Worm (Caenorhabditis elegans) whole organism, L4 larva: ENCODE results near the gene sre-37.

Experiments used
- D1046.2 ChIP-seq: fragments of 200-800 bp; sonication (Bioruptor generic); IDR thresholded peaks from 2 replicates; pipeline ENCODE4 v1.3.6; 2022; ENCODE audit warnings: missing genetic modification characterization, missing compliant biosample characterization
- F44E2.7 ChIP-seq: fragments of 200-800 bp; sonication (Bioruptor generic); IDR thresholded peaks from 2 replicates; pipeline ENCODE4 v2.1.2; 2022; ENCODE audit warnings: missing genetic modification characterization, missing compliant biosample characterization
- F49E8.2 ChIP-seq: sonication (generic microtip); optimal IDR thresholded peaks from 2 replicates; lab custom pipeline; 2016; ENCODE audit warnings: missing compliant biosample characterization, mild to moderate bottlenecking, missing genetic modification characterization, borderline replicate concordance
- R02D3.7 ChIP-seq: fragments of 150-350 bp; sonication (generic microtip); optimal IDR thresholded peaks from 3 replicates; lab custom pipeline; 2014; ENCODE audit warnings: missing biosample characterization, missing genetic modification characterization
- T26A8.4 ChIP-seq: fragments of 200-800 bp; sonication (Bioruptor generic); IDR thresholded peaks from 2 replicates; pipeline ENCODE4 v1.3.6; 2022; ENCODE audit warnings: missing genetic modification characterization, missing compliant biosample characterization
- Y48G9A.11 ChIP-seq: fragments of 200-800 bp; sonication (Bioruptor generic); IDR thresholded peaks from 2 replicates; pipeline ENCODE4 v1.3.6; 2022; ENCODE audit warnings: missing genetic modification reagents, missing genetic modification characterization, missing compliant biosample characterization
- Y5F2A.4 ChIP-seq: fragments of 200-800 bp; sonication (Bioruptor generic); optimal IDR thresholded peaks from 2 replicates; lab custom pipeline; 2018; ENCODE audit warnings: mild to moderate bottlenecking, missing genetic modification characterization, missing compliant biosample characterization
- ZK337.2 ChIP-seq: fragments of 200-800 bp; sonication (Bioruptor generic); IDR thresholded peaks from 2 replicates; pipeline ENCODE4 v1.3.6; 2022; ENCODE audit warnings: missing genetic modification reagents, missing genetic modification characterization, missing compliant biosample characterization
- ceh-20 ChIP-seq: fragments of 200-800 bp; sonication (Bioruptor generic); IDR thresholded peaks from 2 replicates; pipeline ENCODE4 v1.3.6; 2022; ENCODE audit warnings: missing genetic modification reagents, missing genetic modification characterization, missing compliant biosample characterization
- cey-2 ChIP-seq: sonication (generic microtip); optimal IDR thresholded peaks from 3 replicates; lab custom pipeline; 2017; ENCODE audit warnings: missing genetic modification characterization, mild to moderate bottlenecking, missing compliant biosample characterization, antibody characterized with exemption, borderline replicate concordance; ENCODE audit not compliant: insufficient read depth
- daf-16 ChIP-seq, 3 experiments: sonication (generic microtip); optimal IDR thresholded peaks; 2 replicates each; lab custom pipeline; 2016 to 2017; ENCODE audit warnings: missing genetic modification characterization in 3 of 3, missing genetic modification reagents in 3 of 3, mild to moderate bottlenecking in 2 of 3, missing compliant biosample characterization in 2 of 3, missing biosample characterization in 1 of 3, moderate library complexity in 1 of 3
- daf-8 ChIP-seq: fragments of 200-800 bp; sonication (Bioruptor generic); IDR thresholded peaks from 2 replicates; pipeline ENCODE4 v1.3.6; 2022; ENCODE audit warnings: missing genetic modification characterization, missing compliant biosample characterization
- dmd-6 ChIP-seq: fragments of 200-800 bp; sonication (Bioruptor generic); IDR thresholded peaks from 2 replicates; pipeline ENCODE4 v1.3.6; 2022; ENCODE audit warnings: missing genetic modification reagents, missing genetic modification characterization, missing compliant biosample characterization
- dve-1 ChIP-seq: sonication (generic microtip); optimal IDR thresholded peaks from 2 replicates; lab custom pipeline; 2017; ENCODE audit warnings: antibody characterized with exemption, mild to moderate bottlenecking, missing genetic modification characterization, missing compliant biosample characterization; ENCODE audit not compliant: insufficient read depth
- hif-1 ChIP-seq, 2 experiments: sonication (generic microtip); optimal IDR thresholded peaks; 2 replicates each; lab custom pipeline; 2016 to 2017; ENCODE audit warnings: missing compliant biosample characterization in 2 of 2, missing genetic modification characterization in 2 of 2, missing genetic modification reagents in 2 of 2, missing genotype in 2 of 2, mild to moderate bottlenecking in 1 of 2
- hlh-11 ChIP-seq: fragments of 200-800 bp; sonication (Bioruptor generic); optimal IDR thresholded peaks from 2 replicates; lab custom pipeline; 2018; ENCODE audit warnings: mild to moderate bottlenecking, missing genetic modification characterization, missing compliant biosample characterization
- hmg-1.1 ChIP-seq: fragments of 200-800 bp; sonication (Bioruptor generic); IDR thresholded peaks from 2 replicates; pipeline ENCODE4 v1.3.6; 2022; ENCODE audit warnings: missing genetic modification reagents, missing genetic modification characterization, missing compliant biosample characterization
- lsy-2 ChIP-seq, 2 experiments: fragments of 150-350 bp in 1 of 2; sonication (generic microtip) in 1 of 2; optimal IDR thresholded peaks; 2 replicates each; lab custom pipeline; 2014 to 2017; ENCODE audit warnings: missing biosample characterization in 2 of 2, missing genetic modification characterization in 2 of 2
- madf-5 ChIP-seq, 2 experiments: fragments of 200-800 bp; sonication (Bioruptor generic); IDR thresholded peaks; 2 replicates each; pipeline ENCODE4 v1.3.6; 2022; ENCODE audit warnings: missing compliant biosample characterization in 2 of 2, missing genetic modification characterization in 2 of 2
- mep-1 ChIP-seq: fragments of 150-350 bp; sonication (generic microtip); optimal IDR thresholded peaks from 3 replicates; lab custom pipeline; 2014; ENCODE audit warnings: missing biosample characterization, missing genetic modification characterization
- mes-2 ChIP-seq: sonication (generic microtip); optimal IDR thresholded peaks from 2 replicates; lab custom pipeline; 2016; ENCODE audit warnings: missing genotype, mild to moderate bottlenecking, missing genetic modification characterization, missing compliant biosample characterization; ENCODE audit not compliant: poor library complexity, severe bottlenecking
- nhr-102 ChIP-seq: sonication (generic microtip); optimal IDR thresholded peaks from 2 replicates; lab custom pipeline; 2016; ENCODE audit warnings: mild to moderate bottlenecking, missing genetic modification characterization, moderate library complexity, missing compliant biosample characterization
- nhr-25 ChIP-seq: sonication (generic microtip); optimal IDR thresholded peaks from 2 replicates; lab custom pipeline; 2017; ENCODE audit warnings: missing genetic modification characterization, mild to moderate bottlenecking, missing compliant biosample characterization, antibody characterized with exemption, moderate library complexity, borderline replicate concordance; ENCODE audit not compliant: insufficient read depth
- nhr-28 ChIP-seq: fragments of 150-350 bp; optimal IDR thresholded peaks from 2 replicates; lab custom pipeline; 2014; ENCODE audit warnings: missing biosample characterization, missing genetic modification characterization
- nhr-6 ChIP-seq: fragments of 150-350 bp; optimal IDR thresholded peaks from 2 replicates; lab custom pipeline; 2014; ENCODE audit warnings: missing biosample characterization, missing genetic modification characterization
- nhr-77 ChIP-seq: fragments of 150-350 bp; optimal IDR thresholded peaks from 2 replicates; lab custom pipeline; 2014; ENCODE audit warnings: missing biosample characterization, missing genetic modification characterization
- pqm-1 ChIP-seq: sonication (generic microtip); optimal IDR thresholded peaks from 2 replicates; lab custom pipeline; 2017; ENCODE audit warnings: missing biosample characterization, missing genetic modification characterization
- rbr-2 ChIP-seq: sonication (generic microtip); optimal IDR thresholded peaks from 2 replicates; lab custom pipeline; 2016; ENCODE audit warnings: missing genotype, missing genetic modification characterization, missing compliant biosample characterization
- set-16 ChIP-seq: fragments of 200-800 bp; sonication (Bioruptor generic); IDR thresholded peaks from 2 replicates; pipeline ENCODE4 v1.3.6; 2022; ENCODE audit warnings: missing genetic modification reagents, missing genetic modification characterization, missing compliant biosample characterization
- spr-1 ChIP-seq: sonication (generic microtip); optimal IDR thresholded peaks from 2 replicates; lab custom pipeline; 2016; ENCODE audit warnings: mild to moderate bottlenecking, missing genetic modification characterization, missing compliant biosample characterization
- tag-97 ChIP-seq: fragments of 200-800 bp; sonication (Bioruptor generic); IDR thresholded peaks from 2 replicates; pipeline ENCODE4 v1.3.6; 2022; ENCODE audit warnings: missing genetic modification characterization, missing compliant biosample characterization
- unc-62 ChIP-seq, 3 experiments: fragments of 150-350 bp in 1 of 3; sonication (generic microtip); optimal IDR thresholded peaks in 2 of 3; peaks in 1 of 3; 1 replicate in 1 of 3; 2 replicates in 2 of 3; lab custom pipeline; 2014 to 2017; ENCODE audit warnings: missing biosample characterization in 3 of 3, missing genetic modification characterization in 3 of 3, missing genetic modification reagents in 3 of 3, missing genotype in 1 of 3
- vab-7 ChIP-seq: fragments of 200-800 bp; sonication (Bioruptor generic); IDR thresholded peaks from 2 replicates; pipeline ENCODE4 v1.3.6; 2022; ENCODE audit warnings: missing genetic modification reagents, missing genetic modification characterization, missing compliant biosample characterization
- zfp-3 ChIP-seq: fragments of 200-800 bp; sonication (Bioruptor generic); conservative IDR thresholded peaks from 2 replicates; pipeline ENCODE4 v1.3.6; 2022; ENCODE audit warnings: missing genetic modification reagents, missing genetic modification characterization, missing compliant biosample characterization
- zip-2 ChIP-seq: fragments of 150-350 bp; optimal IDR thresholded peaks from 2 replicates; lab custom pipeline; 2014; ENCODE audit warnings: missing biosample characterization, missing genetic modification characterization
- ztf-11 ChIP-seq: fragments of 150-350 bp; optimal IDR thresholded peaks from 2 replicates; lab custom pipeline; 2014; ENCODE audit warnings: missing biosample characterization, missing genetic modification characterization

The sre-37 gene

DNA sequence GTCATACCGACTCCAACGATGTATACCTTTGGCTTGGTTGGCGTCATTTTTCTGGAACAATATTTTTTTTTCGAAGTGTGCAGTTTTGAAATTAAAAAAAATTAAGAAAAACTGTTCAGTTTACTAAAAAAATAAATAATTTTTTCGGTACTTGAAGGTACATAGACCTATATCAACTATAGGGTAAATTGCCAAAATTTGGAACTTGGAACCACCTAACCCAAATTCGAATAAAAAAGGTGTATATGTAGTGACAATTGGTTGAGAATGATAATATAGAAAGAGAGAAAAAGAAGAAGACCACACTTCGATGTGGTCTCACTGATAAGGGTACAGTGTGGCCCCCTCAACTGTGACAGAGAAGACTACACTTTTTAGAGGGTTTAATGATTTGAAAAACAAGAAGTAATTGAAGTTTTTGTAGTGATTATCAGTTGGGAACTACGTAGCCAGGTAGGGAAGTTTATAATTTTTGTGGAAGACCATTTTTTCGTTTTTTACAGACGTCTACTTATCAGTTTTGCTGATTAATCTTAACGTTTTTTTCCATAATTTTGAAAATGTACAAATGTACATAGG is 39.9 kb upstream of the sre-37 start, which contains the start of gene daf-22:
TSS of gene daf-22 (minus strand) at position 51 of the 579 bp plus-strand sequence.
- TF ChIP-seq nhr-6 (tag; lab: Kevin White, UChicago) = peak; percentile 36
- no peak for TF ChIP-seq tag-97 (GFP tag; lab: Robert Waterston, UW)
- TF ChIP-seq rbr-2 (tag; lab: Kevin White, UChicago) = no peak
- no peak for TF ChIP-seq vab-7
- TF ChIP-seq F49E8.2 (tag; lab: Kevin White, UChicago) = no peak
- TF ChIP-seq Y5F2A.4 (GFP tag; lab: Kevin White, UChicago) = no peak
- peak; percentile 53 for TF ChIP-seq mep-1
- TF ChIP-seq F44E2.7 (GFP tag; lab: Robert Waterston, UW) = no peak
- TF ChIP-seq spr-1 (tag; lab: Kevin White, UChicago) = no peak
- no peak for TF ChIP-seq daf-8 (GFP tag; lab: Robert Waterston, UW)
- no peak for TF ChIP-seq madf-5 (GFP tag; IDR thresholded peaks at IDR 0.05; lab: Robert Waterston, UW)
- TF ChIP-seq T26A8.4 (GFP tag; lab: Robert Waterston, UW) = no peak
- TF ChIP-seq hlh-11 = peak; percentile 70
- peak; percentile 45 for TF ChIP-seq mes-2
- TF ChIP-seq lsy-2 (tag; optimal IDR thresholded peaks at IDR 0.05; lab: Kevin White, UChicago) = peak in 1 of 2 experiments; percentile 40
- TF ChIP-seq hmg-1.1 (GFP tag; lab: Robert Waterston, UW) = no peak
- peak; percentile 6 for TF ChIP-seq nhr-102 (tag; lab: Kevin White, UChicago)
- TF ChIP-seq nhr-25 (tag; lab: Kevin White, UChicago) = no peak
- no peak for TF ChIP-seq ceh-20
- no peak for TF ChIP-seq set-16 (GFP tag; lab: Robert Waterston, UW)
- no peak for TF ChIP-seq zfp-3 (GFP tag; lab: Robert Waterston, UW)
- TF ChIP-seq nhr-77 = peak; percentile 72
- TF ChIP-seq pqm-1 (tag; lab: Kevin White, UChicago) = peak; percentile 76
- TF ChIP-seq Y48G9A.11 (GFP tag; lab: Robert Waterston, UW) = no peak
- no peak for TF ChIP-seq zip-2 (tag; lab: Kevin White, UChicago)
- TF ChIP-seq R02D3.7 (tag; lab: Kevin White, UChicago) = no peak
- peak; percentile 40 for TF ChIP-seq cey-2
- TF ChIP-seq dmd-6 = peak; percentile 74
- peak; percentile 100 for TF ChIP-seq nhr-28 (tag; lab: Kevin White, UChicago)
- no peak for TF ChIP-seq ZK337.2
- TF ChIP-seq dve-1 = peak; percentile 93
- TF ChIP-seq ztf-11 (tag; lab: Kevin White, UChicago) = no peak
- TF ChIP-seq hif-1 (tag; optimal IDR thresholded peaks at IDR 0.05; lab: Kevin White, UChicago) = no peak
- TF ChIP-seq daf-16 (GFP tag; optimal IDR thresholded peaks at IDR 0.05; lab: Kevin White, UChicago) = no peak
- TF ChIP-seq daf-16 (tag; optimal IDR thresholded peaks at IDR 0.05; lab: Kevin White, UChicago) = peak; percentile 75
- TF ChIP-seq, all 104 proteins: peak for 13

DNA sequence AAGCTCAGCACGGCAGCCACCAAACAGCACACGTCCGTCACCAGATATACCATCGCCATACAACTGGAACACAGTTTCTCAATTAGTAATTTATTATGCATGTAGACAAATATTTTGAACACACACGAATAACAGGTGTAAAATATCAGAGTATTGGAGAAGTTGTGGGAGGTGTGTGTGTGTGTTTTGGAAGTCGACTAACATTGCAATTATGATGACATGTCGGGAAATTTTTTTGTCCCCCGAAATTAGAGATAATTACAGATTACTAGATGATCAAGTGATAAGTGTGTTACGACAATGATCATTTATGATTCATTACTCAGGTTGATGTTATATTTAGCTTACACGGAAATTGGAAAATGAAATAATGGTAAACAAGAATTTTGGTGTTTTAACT is 35.9 kb upstream of the sre-37 start, which contains the start of gene Y57A10C.8:
TSS of gene Y57A10C.8 (minus strand) at position 101 of the 400 bp plus-strand sequence.
- TF ChIP-seq Y48G9A.11 (GFP tag; lab: Robert Waterston, UW) (no peak), unc-62 (GFP tag; optimal IDR thresholded peaks at IDR 0.05 in 1 of 2; lab: Kevin White, UChicago) (peak in 1 of 2 experiments; percentile 8), unc-62 (tag; optimal IDR thresholded peaks at IDR 0.05; lab: Kevin White, UChicago) (no peak)

DNA sequence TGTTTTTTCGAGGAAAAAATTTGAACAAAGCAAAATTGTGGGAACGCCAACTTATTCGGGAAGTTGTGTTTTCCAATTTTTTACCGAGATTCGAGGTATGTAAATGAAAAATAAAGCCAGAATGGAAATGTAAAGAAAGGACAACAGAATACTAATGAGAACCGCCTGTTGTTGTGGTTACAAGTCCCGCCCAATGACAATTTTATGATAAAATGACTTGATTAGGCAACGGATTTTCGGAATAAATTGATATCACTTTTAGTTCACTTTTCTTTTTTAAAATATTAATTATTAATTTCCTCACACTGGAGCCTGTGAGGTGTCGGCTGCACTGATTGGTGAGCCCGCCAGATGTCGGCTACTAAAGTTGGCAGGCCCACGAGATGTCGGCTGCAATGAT is 33.3 kb upstream of the sre-37 start, which contains the start of gene dct-12:
TSS of gene dct-12 (minus strand) at position 101 of the 400 bp plus-strand sequence.
- TF ChIP-seq unc-62 (GFP tag; optimal IDR thresholded peaks at IDR 0.05 in 1 of 2; lab: Kevin White, UChicago) (peak in 1 of 2 experiments; percentile 70), unc-62 (tag; optimal IDR thresholded peaks at IDR 0.05; lab: Kevin White, UChicago) (no peak), D1046.2 (GFP tag; lab: Robert Waterston, UW) (no peak)
- TF ChIP-seq, all 104 proteins: peak for 1
